Worm (Caenorhabditis elegans): ENCODE measurements around the gene cdk-11.2.
A peak's percentile ranks its signal among the peaks of the same experiment; 100 is the strongest.

cdk-11.2 gene

DNA sequence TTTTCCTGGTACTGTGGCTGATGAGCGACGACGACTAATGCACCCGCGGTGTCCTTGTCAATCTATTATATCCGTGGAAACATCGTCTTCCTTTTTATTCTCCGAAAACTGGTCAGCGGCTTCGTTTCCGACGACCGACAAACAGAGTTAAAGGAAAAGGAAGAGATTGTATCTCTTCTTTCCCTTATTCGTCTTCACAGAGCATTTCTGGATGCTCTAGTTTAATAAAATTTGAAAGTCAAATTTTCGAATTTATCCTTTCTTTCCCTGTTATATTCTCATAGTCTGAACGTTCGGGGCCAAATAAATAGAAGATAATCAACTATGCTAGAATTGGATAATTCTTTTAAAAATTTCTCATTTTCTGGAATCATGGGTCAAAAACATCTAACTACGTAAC, 26.8 kb downstream of the cdk-11.2 start:
- no peak for TF ChIP-seq nhr-28 (tag; optimal IDR thresholded peaks at IDR 0.05)
- peak; percentile 78 for TF ChIP-seq ces-1 (GFP tag; optimal IDR thresholded peaks at IDR 0.05)
- TF ChIP-seq nhr-76 (tag; optimal IDR thresholded peaks at IDR 0.05) = no peak
- no peak for TF ChIP-seq elt-3 (tag; optimal IDR thresholded peaks at IDR 0.05)
- no peak for TF ChIP-seq sem-2 (GFP tag; optimal IDR thresholded peaks at IDR 0.05)
- no peak for TF ChIP-seq elt-1 (tag; optimal IDR thresholded peaks at IDR 0.05; ENCODE audit: borderline replicate concordance, insufficient read depth)
- no peak for TF ChIP-seq flh-1 (GFP tag; optimal IDR thresholded peaks at IDR 0.05)

DNA sequence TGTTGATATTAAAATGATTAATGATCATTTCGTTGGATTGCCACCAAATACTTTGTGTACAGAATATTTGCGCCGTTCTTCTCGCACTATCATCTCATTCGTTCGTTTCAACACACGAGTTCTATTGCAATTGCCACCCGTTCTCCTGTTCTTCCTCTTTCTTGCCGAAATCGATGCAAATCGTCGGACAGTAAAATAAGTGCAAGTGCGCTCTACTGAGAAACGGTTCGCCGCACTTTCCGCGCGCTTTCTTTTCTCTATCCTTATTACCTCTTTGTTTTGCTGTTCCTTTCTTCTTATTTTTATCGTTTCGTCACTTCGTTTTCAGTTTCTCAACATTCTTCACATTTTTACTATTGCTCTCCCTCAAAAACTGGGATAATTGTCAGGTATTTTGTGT, 28.4 kb downstream of the cdk-11.2 start:
- TF ChIP-seq mab-5 (tag; optimal IDR thresholded peaks at IDR 0.05) (no peak), unc-39 (tag; optimal IDR thresholded peaks at IDR 0.05) (no peak), lsy-2 (tag; optimal IDR thresholded peaks at IDR 0.05) (no peak), ztf-11 (tag; optimal IDR thresholded peaks at IDR 0.05) (no peak), sem-2 (GFP tag; optimal IDR thresholded peaks at IDR 0.05) (no peak), ham-2 (GFP tag; optimal IDR thresholded peaks at IDR 0.05) (peak; percentile 20), mep-1 (tag; optimal IDR thresholded peaks at IDR 0.05) (peak; percentile 32), elt-3 (tag; optimal IDR thresholded peaks at IDR 0.05) (no peak), pha-4 (tag; optimal IDR thresholded peaks at IDR 0.05) (peak; percentile 4), flh-1 (GFP tag; optimal IDR thresholded peaks at IDR 0.05) (no peak), ceh-83 (GFP tag; optimal IDR thresholded peaks at IDR 0.05) (no peak), lin-32 (GFP tag; optimal IDR thresholded peaks at IDR 0.05) (no peak), cnd-1 (tag; optimal IDR thresholded peaks at IDR 0.05) (no peak), nhr-76 (tag; optimal IDR thresholded peaks at IDR 0.05) (no peak), mls-2 (tag; optimal IDR thresholded peaks at IDR 0.05) (peak; percentile 16), ces-1 (GFP tag; optimal IDR thresholded peaks at IDR 0.05) (no peak), sptf-1 (tag; optimal IDR thresholded peaks at IDR 0.05) (no peak), nhr-237 (tag; optimal IDR thresholded peaks at IDR 0.05) (no peak), lin-13 (tag; optimal IDR thresholded peaks at IDR 0.05) (peak; percentile 45), tbx-8 (GFP tag; optimal IDR thresholded peaks at IDR 0.05) (no peak), unc-62 (GFP tag; optimal IDR thresholded peaks at IDR 0.05) (no peak), elt-1 (tag; optimal IDR thresholded peaks at IDR 0.05; ENCODE audit: borderline replicate concordance, insufficient read depth) (peak; percentile 11), hlh-1 (tag; optimal IDR thresholded peaks at IDR 0.05) (no peak), snpc-4 (tag; optimal IDR thresholded peaks at IDR 0.05) (no peak), nhr-28 (tag; optimal IDR thresholded peaks at IDR 0.05) (no peak), unc-120 (tag; optimal IDR thresholded peaks at IDR 0.05; ENCODE audit: poor library complexity, severe bottlenecking) (no peak), ceh-39 (tag; optimal IDR thresholded peaks at IDR 0.05) (peak; percentile 60), nhr-12 (tag; optimal IDR thresholded peaks at IDR 0.05) (no peak), blmp-1 (tag; optimal IDR thresholded peaks at IDR 0.05) (peak; percentile 22), M03D4.4 (tag; optimal IDR thresholded peaks at IDR 0.05) (no peak), drap-1 (GFP tag; optimal IDR thresholded peaks at IDR 0.05) (no peak), bed-3 (GFP tag; optimal IDR thresholded peaks at IDR 0.05) (no peak), ceh-43 (GFP tag; optimal IDR thresholded peaks at IDR 0.05) (no peak), zip-8 (tag; optimal IDR thresholded peaks at IDR 0.05) (no peak), nhr-2 (tag; optimal IDR thresholded peaks at IDR 0.05) (no peak)

DNA sequence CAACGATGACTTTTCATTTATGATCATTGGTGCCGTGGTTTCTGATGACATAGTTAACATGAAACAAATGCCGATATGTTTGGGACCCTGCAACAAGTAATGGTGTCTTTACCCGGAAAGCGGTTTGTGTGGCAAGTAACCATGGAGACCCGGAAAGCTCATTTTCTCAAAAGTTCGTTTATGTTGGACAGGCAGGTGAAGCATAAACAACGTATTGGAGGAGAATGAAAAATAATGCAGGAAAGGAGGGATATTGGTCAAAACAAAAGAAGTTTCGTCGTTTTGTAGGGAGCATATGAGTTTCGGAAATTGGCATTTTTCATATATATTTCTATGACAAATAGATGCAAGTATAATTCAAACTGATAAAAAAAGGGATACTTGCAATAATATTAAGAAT, 33.2 kb downstream of the cdk-11.2 start, which contains the start of gene dyf-6:
Gene dyf-6 (minus strand): TSS at position 101 of the 400 bp plus-strand sequence.
- TF ChIP-seq nhr-2 (tag; optimal IDR thresholded peaks at IDR 0.05) (no peak), blmp-1 (tag; optimal IDR thresholded peaks at IDR 0.05) (no peak), tbx-8 (GFP tag; optimal IDR thresholded peaks at IDR 0.05) (no peak), snpc-4 (tag; optimal IDR thresholded peaks at IDR 0.05) (no peak), lin-13 (tag; optimal IDR thresholded peaks at IDR 0.05) (no peak), zip-8 (tag; optimal IDR thresholded peaks at IDR 0.05) (no peak), unc-62 (GFP tag; optimal IDR thresholded peaks at IDR 0.05) (no peak), nhr-12 (tag; optimal IDR thresholded peaks at IDR 0.05) (no peak), unc-39 (tag; optimal IDR thresholded peaks at IDR 0.05) (no peak), ceh-39 (tag; optimal IDR thresholded peaks at IDR 0.05) (no peak), elt-3 (tag; optimal IDR thresholded peaks at IDR 0.05) (no peak), sptf-1 (tag; optimal IDR thresholded peaks at IDR 0.05) (no peak), unc-120 (tag; optimal IDR thresholded peaks at IDR 0.05; ENCODE audit: poor library complexity, severe bottlenecking) (no peak), ztf-11 (tag; optimal IDR thresholded peaks at IDR 0.05) (no peak), pha-4 (tag; optimal IDR thresholded peaks at IDR 0.05) (no peak)

DNA sequence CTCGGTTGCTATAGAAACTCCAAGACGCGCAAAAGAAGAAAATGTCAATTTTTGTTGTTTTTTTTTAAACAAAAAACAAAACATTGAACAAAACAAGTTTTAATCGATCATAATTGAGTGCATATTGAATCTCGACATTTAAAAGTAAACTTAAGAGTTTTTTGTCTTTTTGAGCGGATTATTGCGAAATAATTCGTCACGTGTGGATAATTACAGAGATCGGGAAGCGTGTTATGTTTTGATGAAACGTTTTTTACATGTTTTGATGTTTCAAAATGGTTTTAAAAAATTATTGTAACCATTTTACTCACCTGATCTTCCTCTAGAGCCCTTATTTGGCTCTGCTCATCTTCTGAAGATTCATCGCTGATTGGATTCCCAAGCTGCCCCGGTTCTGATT, 33.6 kb downstream of the cdk-11.2 start:
- TF ChIP-seq mls-2 (tag; optimal IDR thresholded peaks at IDR 0.05) (no peak), ceh-83 (GFP tag; optimal IDR thresholded peaks at IDR 0.05) (no peak)

Measured in whole organism, mixed stage, embryonic.